Worm (Caenorhabditis elegans): Measurements from ENCODE around the gene F58E2.4.

F58E2.4 gene

DNA sequence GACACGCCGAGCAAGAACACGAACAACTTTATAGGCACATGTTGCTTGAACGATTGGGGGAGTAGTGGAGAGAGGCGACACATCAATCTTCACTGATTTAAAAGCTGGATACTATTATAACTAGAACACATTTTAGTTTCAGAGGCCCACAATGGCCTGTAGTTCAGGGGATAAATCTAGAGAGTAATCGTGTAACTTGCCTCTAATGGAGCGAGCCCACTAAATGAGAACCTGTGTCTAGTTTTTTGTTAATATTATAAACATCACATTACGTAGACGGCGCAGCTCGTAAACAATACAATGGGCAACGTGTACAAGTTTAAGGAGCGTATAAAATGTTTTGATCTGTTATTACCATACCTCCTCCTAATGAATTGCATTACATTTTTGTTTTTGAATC is 18.6 kb upstream of the F58E2.4 start, which contains the start of gene F58E2.5:
F58E2.5 (plus strand) TSS at position 301 of the 400 bp plus-strand sequence.
- TF ChIP-seq nhr-11 (tag; optimal IDR thresholded peaks at IDR 0.05) (no peak), unc-39 (tag; optimal IDR thresholded peaks at IDR 0.05) (no peak), dmd-4 (tag; optimal IDR thresholded peaks at IDR 0.05) (no peak), sma-9 (GFP tag; optimal IDR thresholded peaks at IDR 0.05) (no peak), sma-9 (tag; optimal IDR thresholded peaks at IDR 0.05) (no peak), nhr-23 (tag; optimal IDR thresholded peaks at IDR 0.05) (no peak), blmp-1 (tag; optimal IDR thresholded peaks at IDR 0.05; ENCODE audit: insufficient read depth) (no peak), unc-62 (GFP tag; optimal IDR thresholded peaks at IDR 0.05) (no peak), nhr-237 (tag; optimal IDR thresholded peaks at IDR 0.05) (no peak), R02D3.7 (tag; optimal IDR thresholded peaks at IDR 0.05) (no peak)

DNA sequence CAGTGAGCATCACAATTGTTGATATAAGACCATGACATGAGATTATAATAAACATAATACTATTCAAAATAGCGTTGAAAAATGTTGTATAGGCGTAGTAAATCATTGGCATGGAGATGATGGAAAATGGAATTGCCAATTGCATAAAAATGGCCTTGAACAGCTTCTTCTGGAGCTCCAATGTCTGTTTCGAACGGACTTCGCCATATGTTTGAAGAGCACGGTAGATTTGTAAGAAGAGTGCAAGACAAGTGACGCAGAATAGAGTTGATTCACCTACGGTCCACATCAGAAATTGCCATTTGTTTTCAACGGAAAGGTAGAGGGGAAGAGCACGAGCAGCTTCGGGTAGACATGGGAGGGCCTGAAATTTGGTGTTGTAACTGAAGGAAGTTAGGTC is 15.8 kb upstream of the F58E2.4 start:
- no peak for TF ChIP-seq sem-4 (tag; optimal IDR thresholded peaks at IDR 0.05)
- no peak for TF ChIP-seq ama-1 (optimal IDR thresholded peaks at IDR 0.05)

DNA sequence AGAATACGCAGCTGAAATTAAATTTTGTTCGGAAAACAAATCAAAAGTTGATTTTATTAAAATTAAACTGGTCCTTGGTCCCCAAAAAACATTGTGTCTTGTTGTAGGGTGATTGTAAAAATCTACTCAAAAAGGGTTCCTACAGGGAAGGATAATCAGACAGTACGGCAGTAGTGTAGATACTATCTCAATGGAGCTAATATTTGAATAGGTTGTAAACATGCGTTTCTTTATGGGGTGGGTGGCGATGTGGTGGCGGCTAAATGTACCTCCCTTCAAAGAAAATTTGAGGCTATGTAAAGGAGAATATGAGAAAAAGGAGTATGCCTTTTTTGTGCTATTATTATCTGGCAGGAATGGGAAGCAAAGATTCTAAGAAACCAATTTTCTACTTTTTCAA is 10.7 kb upstream of the F58E2.4 start:
- TF ChIP-seq nhr-237 (tag; optimal IDR thresholded peaks at IDR 0.05) (no peak), Y55F3AM.14 (GFP tag; optimal IDR thresholded peaks at IDR 0.05) (no peak), elt-3 (tag; optimal IDR thresholded peaks at IDR 0.05) (no peak), mab-5 (tag; optimal IDR thresholded peaks at IDR 0.05) (no peak), aly-2 (tag; optimal IDR thresholded peaks at IDR 0.05) (no peak), nhr-23 (tag; optimal IDR thresholded peaks at IDR 0.05) (no peak), mdl-1 (tag; optimal IDR thresholded peaks at IDR 0.05) (no peak), nhr-25 (tag; optimal IDR thresholded peaks at IDR 0.05) (no peak), sem-4 (tag; optimal IDR thresholded peaks at IDR 0.05) (no peak), ceh-16 (tag; optimal IDR thresholded peaks at IDR 0.05) (no peak), nhr-12 (tag; optimal IDR thresholded peaks at IDR 0.05) (no peak)

DNA sequence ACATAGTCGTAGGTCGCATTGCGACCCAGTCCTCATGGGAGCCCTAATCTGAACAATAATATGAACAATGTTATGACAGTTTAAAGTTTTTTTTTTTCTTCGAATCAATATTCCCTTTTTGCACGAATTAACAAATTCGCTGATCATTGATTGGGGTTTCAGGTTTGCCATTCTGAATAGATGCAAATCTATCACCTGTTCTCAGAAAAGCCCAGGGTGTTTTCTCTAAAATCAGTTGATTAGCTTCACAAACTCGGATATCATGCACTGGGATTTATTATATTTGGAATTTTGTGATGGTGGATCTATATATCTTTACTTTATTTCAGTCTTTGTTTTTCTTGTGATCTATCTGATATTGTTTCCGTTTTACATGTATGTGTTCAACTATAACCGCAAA is 9.8 kb upstream of the F58E2.4 start, which contains the start of gene srz-23:
srz-23 (plus strand) TSS at position 263 of the 400 bp plus-strand sequence.
- TF ChIP-seq nhr-77 (tag; optimal IDR thresholded peaks at IDR 0.05) (no peak), F13H6.1 (tag; optimal IDR thresholded peaks at IDR 0.05) (no peak), dmd-4 (tag; optimal IDR thresholded peaks at IDR 0.05) (no peak), lin-39 (tag; optimal IDR thresholded peaks at IDR 0.05) (no peak), nhr-12 (tag; optimal IDR thresholded peaks at IDR 0.05) (no peak), nhr-237 (tag; optimal IDR thresholded peaks at IDR 0.05) (no peak), ztf-4 (tag; optimal IDR thresholded peaks at IDR 0.05) (no peak), peb-1 (tag; optimal IDR thresholded peaks at IDR 0.05) (no peak), ceh-16 (tag; optimal IDR thresholded peaks at IDR 0.05) (no peak), R02D3.7 (tag; optimal IDR thresholded peaks at IDR 0.05) (no peak), zag-1 (tag; optimal IDR thresholded peaks at IDR 0.05) (no peak), ztf-1 (GFP tag; conservative IDR thresholded peaks at IDR 0.05) (no peak), nhr-10 (tag; optimal IDR thresholded peaks at IDR 0.05) (no peak)

DNA sequence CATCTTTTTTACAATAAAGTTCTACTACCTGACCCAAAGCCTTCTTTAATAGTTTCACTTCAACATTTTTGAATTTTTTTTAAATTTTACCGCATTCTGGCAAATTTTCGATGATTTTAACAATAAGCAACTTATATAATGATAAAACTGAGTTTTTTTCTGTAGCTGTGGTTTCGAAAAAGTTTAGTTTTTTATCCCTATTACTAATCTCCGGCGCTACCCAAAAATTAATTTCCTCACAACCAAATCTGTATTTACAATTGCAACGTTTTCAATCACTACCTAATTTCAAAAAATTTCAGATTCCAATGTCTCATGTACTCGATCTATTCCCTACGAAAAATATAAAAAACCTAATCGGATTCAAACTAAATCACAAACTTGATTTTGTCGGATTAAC is 3.9 kb downstream of the F58E2.4 start, which contains the start of gene F58E2.3:
F58E2.3 (plus strand) TSS at position 301 of the 400 bp plus-strand sequence.
- no peak for TF ChIP-seq mdl-1 (tag; optimal IDR thresholded peaks at IDR 0.05)
- no peak for TF ChIP-seq sem-4 (tag; optimal IDR thresholded peaks at IDR 0.05)
- TF ChIP-seq zag-1 (tag; optimal IDR thresholded peaks at IDR 0.05): no peak
- TF ChIP-seq snpc-4 (tag; optimal IDR thresholded peaks at IDR 0.05): no peak
- no peak for TF ChIP-seq Y55F3AM.14 (GFP tag; optimal IDR thresholded peaks at IDR 0.05)
- no peak for TF ChIP-seq alr-1 (tag; optimal IDR thresholded peaks at IDR 0.05)
- no peak for TF ChIP-seq nhr-237 (tag; optimal IDR thresholded peaks at IDR 0.05)
- TF ChIP-seq C34F6.9 (tag; optimal IDR thresholded peaks at IDR 0.05): no peak

DNA sequence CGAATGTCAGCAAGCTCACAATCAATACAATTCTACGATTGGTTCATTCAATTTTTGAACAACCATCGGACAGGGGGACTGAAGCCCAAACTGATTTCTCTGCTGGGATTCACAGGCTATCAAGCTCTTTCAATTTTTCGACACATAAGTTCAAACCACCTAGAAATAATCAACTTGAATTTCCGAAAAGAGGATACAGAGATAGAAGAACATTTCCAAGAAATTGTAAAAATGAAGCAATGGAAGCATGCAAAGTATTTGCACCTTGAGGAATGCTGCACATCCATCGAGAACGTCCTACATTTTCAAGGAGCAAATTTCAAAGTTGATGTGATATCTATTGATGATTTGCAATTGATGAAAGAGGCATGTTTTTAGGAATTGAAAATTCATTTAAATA is 4.6 kb downstream of the F58E2.4 start:
- TF ChIP-seq unc-39 (tag; optimal IDR thresholded peaks at IDR 0.05) (no peak), lin-39 (tag; optimal IDR thresholded peaks at IDR 0.05) (no peak), zag-1 (tag; optimal IDR thresholded peaks at IDR 0.05) (no peak), nhr-6 (tag; optimal IDR thresholded peaks at IDR 0.05) (no peak), gmeb-1 (tag; optimal IDR thresholded peaks at IDR 0.05) (no peak), ztf-1 (GFP tag; conservative IDR thresholded peaks at IDR 0.05) (no peak), lin-13 (GFP tag; optimal IDR thresholded peaks at IDR 0.05) (no peak), lsy-2 (tag; optimal IDR thresholded peaks at IDR 0.05) (no peak), Y55F3AM.14 (GFP tag; optimal IDR thresholded peaks at IDR 0.05) (no peak), nhr-237 (tag; optimal IDR thresholded peaks at IDR 0.05) (no peak)
